Fruit fly (Drosophila melanogaster) Kc167 (cell line): ENCODE results near the gene CG10761.

Source experiments
- Sin3A ChIP-seq: fragments of >200 bp; optimal IDR thresholded peaks from 2 replicates; lab custom pipeline; 2018; ENCODE audit warnings: missing external identifiers
- psq ChIP-seq: fragments of >200 bp; optimal IDR thresholded peaks from 2 replicates; lab custom pipeline; 2017; ENCODE audit warnings: missing external identifiers
- ttk ChIP-seq: sonication (Bioruptor generic); optimal IDR thresholded peaks from 2 replicates; lab custom pipeline; 2017; ENCODE audit warnings: missing external identifiers

DNA sequence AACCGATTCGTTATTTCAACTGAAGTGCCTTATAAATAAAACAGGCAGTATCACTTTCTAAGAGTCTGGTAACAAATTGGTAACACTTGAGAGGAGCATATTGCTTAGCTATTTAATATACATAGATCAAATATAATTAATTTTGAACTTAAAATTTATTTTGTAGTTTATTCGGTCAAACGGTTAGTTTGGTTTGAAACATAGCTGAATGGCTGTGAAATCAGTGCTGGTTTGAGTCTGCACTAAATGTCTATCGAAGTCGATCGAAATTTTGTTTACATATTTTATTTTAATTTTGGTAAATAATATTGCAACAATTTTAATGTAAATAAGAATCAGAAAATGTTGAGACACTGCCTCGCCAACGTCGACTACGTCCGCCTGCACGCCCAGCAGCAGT is 14.0 kb downstream of the CG10761 start, which contains the start of gene CG10959:
- TF ChIP-seq psq (lab: Kevin White, UChicago) (no peak), Sin3A (lab: Kevin White, UChicago) (no peak), ttk (no peak)
